Fruit fly (Drosophila melanogaster): ENCODE results near the gene CG1236.

Gene CG1236

DNA sequence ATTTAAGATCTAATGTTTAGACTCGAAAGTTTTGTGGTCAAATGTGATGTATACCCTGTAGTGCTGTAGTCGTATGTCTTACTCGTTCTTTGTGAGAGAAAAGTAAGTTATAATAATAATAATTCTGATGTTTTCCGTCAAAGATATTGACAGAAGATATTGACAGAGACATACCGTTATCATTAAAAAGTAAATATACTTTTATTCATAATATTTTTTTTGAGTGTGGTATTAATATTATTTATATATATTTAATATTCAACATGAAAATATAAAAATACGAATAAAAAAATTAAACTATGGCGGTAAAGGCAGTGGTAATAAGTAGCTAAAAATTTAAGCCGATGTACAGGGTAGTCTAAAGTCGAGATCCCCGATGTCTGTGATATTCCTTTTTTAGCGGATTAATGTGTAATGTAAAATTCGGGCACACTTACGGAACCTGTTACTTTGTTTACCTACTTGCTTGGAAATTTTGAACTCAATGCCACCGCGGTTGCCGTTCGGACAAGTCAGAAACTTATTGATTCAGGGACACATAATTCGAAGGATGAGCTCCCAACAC is at the start of gene CG1236, which contains the start of gene CG2100 (continued):
- TF ChIP-seq HLH3B (GFP tag; IDR thresholded peaks at IDR 0.05): peak; percentile 63; the same call in 1 of the 2 replicates
- peak; percentile 58 for TF ChIP-seq Max (GFP tag; optimal IDR thresholded peaks at IDR 0.05)
- peak; percentile 89 for TF ChIP-seq grau (tag; optimal IDR thresholded peaks at IDR 0.05)
- TF ChIP-seq exex (tag; optimal IDR thresholded peaks at IDR 0.05): peak; percentile 42
- TF ChIP-seq CG8290 (GFP tag; optimal IDR thresholded peaks at IDR 0.05): peak; percentile 69
- TF ChIP-seq CG8290 (tag; optimal IDR thresholded peaks at IDR 0.05): no peak
- peak; percentile 2 for TF ChIP-seq CG15479 (GFP tag; optimal IDR thresholded peaks at IDR 0.05)
- TF ChIP-seq zen (tag; optimal IDR thresholded peaks at IDR 0.05): peak; percentile 85
- TF ChIP-seq az2 (GFP tag; optimal IDR thresholded peaks at IDR 0.05): peak; percentile 81
- peak; percentile 59 for TF ChIP-seq CG6654 (GFP tag; optimal IDR thresholded peaks at IDR 0.05)
- peak; percentile 71; the same call in 2 of the 3 replicates for TF ChIP-seq zfh1 (GFP tag; IDR thresholded peaks at IDR 0.05)
- TF ChIP-seq gfzf (GFP tag; optimal IDR thresholded peaks at IDR 0.05): peak; percentile 69
- peak; percentile 87 for TF ChIP-seq CG11695 (GFP tag; IDR thresholded peaks at IDR 0.05)
- TF ChIP-seq CG8924 (tag; optimal IDR thresholded peaks at IDR 0.05): peak; percentile 94
- peak; percentile 68 for TF ChIP-seq CG4404 (GFP tag; IDR thresholded peaks at IDR 0.05)
- peak; percentile 36 for TF ChIP-seq CrebB (tag; optimal IDR thresholded peaks at IDR 0.05)
- no peak; the same call in 1 of the 2 replicates for TF ChIP-seq lmd (GFP tag; IDR thresholded peaks at IDR 0.05)
- no peak; the same call in 1 of the 2 replicates for TF ChIP-seq sens-2 (GFP tag; IDR thresholded peaks at IDR 0.05)
- TF ChIP-seq Dek (tag; optimal IDR thresholded peaks at IDR 0.05): peak; percentile 86
- TF ChIP-seq CG14667 (GFP tag; IDR thresholded peaks at IDR 0.05): peak; percentile 23; the same call in 1 of the 2 replicates
- TF ChIP-seq MTF-1 (GFP tag; optimal IDR thresholded peaks at IDR 0.05; ENCODE audit: borderline replicate concordance): peak; percentile 1
- TF ChIP-seq CG13287 (GFP tag; IDR thresholded peaks at IDR 0.05; ENCODE audit: partially characterized antibody): no peak
- TF ChIP-seq klu (GFP tag; IDR thresholded peaks at IDR 0.05): no peak; the same call in 1 of the 2 replicates
- TF ChIP-seq trh (GFP tag; optimal IDR thresholded peaks at IDR 0.05): peak; percentile 55
- peak; percentile 83 for TF ChIP-seq CG17385 (GFP tag; optimal IDR thresholded peaks at IDR 0.05)
- no peak for TF ChIP-seq cg (GFP tag; optimal IDR thresholded peaks at IDR 0.05)
- no peak for TF ChIP-seq unc-4 (GFP tag; IDR thresholded peaks at IDR 0.05; ENCODE audit: partially characterized antibody)
- no peak; the same call in 1 of the 2 replicates for TF ChIP-seq ro (GFP tag; IDR thresholded peaks at IDR 0.05)
- TF ChIP-seq CG31388 (GFP tag; optimal IDR thresholded peaks at IDR 0.05): peak; percentile 31
- TF ChIP-seq Nf-YA (GFP tag; IDR thresholded peaks at IDR 0.05): peak; percentile 6; the same call in 1 of the 2 replicates
- no peak for TF ChIP-seq hbn (GFP tag; IDR thresholded peaks at IDR 0.05; ENCODE audit: partially characterized antibody)
- no peak for TF ChIP-seq chinmo (GFP tag; IDR thresholded peaks at IDR 0.05; ENCODE audit: partially characterized antibody)
- no peak for TF ChIP-seq ham (GFP tag; IDR thresholded peaks at IDR 0.05)
- TF ChIP-seq BtbVII (GFP tag; optimal IDR thresholded peaks at IDR 0.05): peak; percentile 77
- peak; percentile 27; the same call in 1 of the 2 replicates for TF ChIP-seq CG1024 (GFP tag; IDR thresholded peaks at IDR 0.05)
- TF ChIP-seq CG6689 (GFP tag; IDR thresholded peaks at IDR 0.05): peak; percentile 89
- peak; percentile 61 for TF ChIP-seq CG5245 (GFP tag; optimal IDR thresholded peaks at IDR 0.05)
- peak; percentile 50; the same call in 1 of the 2 replicates for TF ChIP-seq ara (GFP tag; IDR thresholded peaks at IDR 0.05)
- TF ChIP-seq pan (optimal IDR thresholded peaks at IDR 0.05): peak in 1 of 2 experiments; percentile 64
- TF ChIP-seq pan (GFP tag; optimal IDR thresholded peaks at IDR 0.05 in 1 of 2, IDR thresholded peaks at IDR 0.05 in 1 of 2): peak; percentile 65 to 81
- peak; percentile 63 for TF ChIP-seq CG8359 (GFP tag; optimal IDR thresholded peaks at IDR 0.05; ENCODE audit: borderline replicate concordance)
- peak; percentile 16 for TF ChIP-seq CG11398 (GFP tag; optimal IDR thresholded peaks at IDR 0.05)
- TF ChIP-seq dan (GFP tag; IDR thresholded peaks at IDR 0.05): no peak
- peak; percentile 68 for TF ChIP-seq CG10959 (GFP tag; IDR thresholded peaks at IDR 0.05)
- TF ChIP-seq CG32767 (GFP tag; IDR thresholded peaks at IDR 0.05): 0 out of 2 replicates have a peak, but pooled peaks have one; percentile 70
- peak; percentile 22 for TF ChIP-seq disco-r (GFP tag; optimal IDR thresholded peaks at IDR 0.05)
- TF ChIP-seq CG4424 (GFP tag; optimal IDR thresholded peaks at IDR 0.05): peak; percentile 80
- TF ChIP-seq CG14441 (GFP tag; IDR thresholded peaks at IDR 0.05): peak; percentile 60; the same call in 1 of the 2 replicates
- TF ChIP-seq CG1832 (GFP tag; optimal IDR thresholded peaks at IDR 0.05): no peak
- TF ChIP-seq CG17186 (GFP tag; optimal IDR thresholded peaks at IDR 0.05): peak; percentile 2

Data from whole organism, embryonic.